Fruit fly (Drosophila melanogaster): ENCODE data around the gene EndoA.
A peak's percentile ranks its signal among the peaks of the same experiment; 100 is the strongest.

The EndoA gene

DNA sequence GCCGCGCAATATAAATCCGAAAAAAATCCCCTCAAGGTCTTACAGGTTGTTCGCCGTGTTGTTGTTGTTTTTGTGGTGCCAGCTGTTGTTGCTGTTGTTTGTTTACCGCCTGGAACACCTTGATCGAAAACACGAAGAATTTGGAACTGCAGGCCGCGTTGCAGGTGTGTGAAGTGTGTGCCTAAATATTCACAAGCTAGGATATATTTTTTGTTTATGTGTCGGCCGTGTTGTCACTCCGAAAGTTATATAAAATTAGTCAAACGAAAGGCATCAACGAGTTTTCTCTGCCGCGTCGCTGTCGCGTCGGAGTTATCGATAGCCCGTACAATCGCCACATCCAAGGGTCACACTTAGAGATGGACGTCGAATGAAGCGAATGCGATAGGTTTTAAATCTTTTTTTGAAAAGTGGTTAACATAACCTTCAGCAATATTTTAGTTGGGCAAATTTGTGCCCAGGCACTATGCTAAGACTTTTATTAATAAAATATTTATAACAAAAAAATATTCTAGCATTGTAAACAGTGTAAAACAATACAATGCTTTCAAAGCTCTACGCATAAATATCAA is 22.0 kb downstream of the EndoA start, which contains the start of gene Mpc1 (continued):
- TF ChIP-seq dysf (GFP tag; IDR thresholded peaks at IDR 0.05) (no peak), Dbx (GFP tag; IDR thresholded peaks at IDR 0.05) (no peak), Ada2b (GFP tag; IDR thresholded peaks at IDR 0.05) (no peak), CG31441 (GFP tag; IDR thresholded peaks at IDR 0.05) (no peak), cwo (GFP tag; optimal IDR thresholded peaks at IDR 0.05) (no peak), Sin3A (optimal IDR thresholded peaks at IDR 0.05) (peak; percentile 12), dan (GFP tag; IDR thresholded peaks at IDR 0.05) (no peak), caup (GFP tag; optimal IDR thresholded peaks at IDR 0.05; ENCODE audit: severe bottlenecking) (no peak)

- TF ChIP-seq CG2678 (tag; optimal IDR thresholded peaks at IDR 0.05) = peak; percentile 23
- peak; percentile 47 for TF ChIP-seq salm (tag; optimal IDR thresholded peaks at IDR 0.05)
- TF ChIP-seq CG33557 (GFP tag; optimal IDR thresholded peaks at IDR 0.05) = peak; percentile 62
- peak; percentile 72 for TF ChIP-seq Deaf1 (tag; optimal IDR thresholded peaks at IDR 0.05)
- TF ChIP-seq CG18262 (tag; optimal IDR thresholded peaks at IDR 0.05) = peak; percentile 29
- TF ChIP-seq Ada2b (GFP tag; IDR thresholded peaks at IDR 0.05) = peak; percentile 40; the same call in 1 of the 2 replicates
- TF ChIP-seq cad (GFP tag; optimal IDR thresholded peaks at IDR 0.05) = no peak
- peak; percentile 83 for TF ChIP-seq CG11456 (GFP tag; IDR thresholded peaks at IDR 0.05)
- TF ChIP-seq CG3407 (GFP tag; optimal IDR thresholded peaks at IDR 0.05) = peak; percentile 79
- TF ChIP-seq Gsc (GFP tag; IDR thresholded peaks at IDR 0.05) = no peak
- peak; percentile 39 for TF ChIP-seq abd-A (tag; optimal IDR thresholded peaks at IDR 0.05)
- TF ChIP-seq Hr39 (optimal IDR thresholded peaks at IDR 0.05) = no peak
- TF ChIP-seq NC2α (GFP tag; optimal IDR thresholded peaks at IDR 0.05) = peak; percentile 50
- peak; percentile 53; the same call in 1 of the 2 replicates for TF ChIP-seq wdn (GFP tag; IDR thresholded peaks at IDR 0.05)
- no peak for TF ChIP-seq btn (GFP tag; optimal IDR thresholded peaks at IDR 0.05)
- TF ChIP-seq CG4707 (GFP tag; optimal IDR thresholded peaks at IDR 0.05) = peak; percentile 64
- no peak for TF ChIP-seq crol (GFP tag; IDR thresholded peaks at IDR 0.05)
- TF ChIP-seq pb (GFP tag; optimal IDR thresholded peaks at IDR 0.05) = peak; percentile 81
- TF ChIP-seq H15 (GFP tag; IDR thresholded peaks at IDR 0.05) = peak; percentile 53; the same call in 1 of the 3 replicates
- TF ChIP-seq CG3065 (GFP tag; optimal IDR thresholded peaks at IDR 0.05) = peak; percentile 2
- peak; percentile 93 for TF ChIP-seq Hr3 (GFP tag; optimal IDR thresholded peaks at IDR 0.05)
- peak; percentile 80 for TF ChIP-seq fd64A (GFP tag; optimal IDR thresholded peaks at IDR 0.05)
- 0 out of 3 replicates have a peak, but pooled peaks have one; percentile 55 for TF ChIP-seq z (GFP tag; IDR thresholded peaks at IDR 0.05)
- TF ChIP-seq pan (optimal IDR thresholded peaks at IDR 0.05) = no peak
- peak in 1 of 2 experiments; percentile 40 for TF ChIP-seq pan (GFP tag; optimal IDR thresholded peaks at IDR 0.05 in 1 of 2, IDR thresholded peaks at IDR 0.05 in 1 of 2)
- TF ChIP-seq gfzf (GFP tag; optimal IDR thresholded peaks at IDR 0.05) = peak; percentile 1
- TF ChIP-seq CG12104 (GFP tag; optimal IDR thresholded peaks at IDR 0.05) = peak; percentile 65
- TF ChIP-seq crp (GFP tag; optimal IDR thresholded peaks at IDR 0.05) = no peak
- peak; percentile 41 for TF ChIP-seq ssp (GFP tag; IDR thresholded peaks at IDR 0.05)
- peak; percentile 30 for TF ChIP-seq CG10431 (GFP tag; optimal IDR thresholded peaks at IDR 0.05)
- no peak for TF ChIP-seq ham (GFP tag; IDR thresholded peaks at IDR 0.05)
- peak; percentile 36 for TF ChIP-seq Spps (tag; optimal IDR thresholded peaks at IDR 0.05)
- peak; percentile 71 for TF ChIP-seq BtbVII (GFP tag; optimal IDR thresholded peaks at IDR 0.05)
- peak; percentile 82 for TF ChIP-seq CG2116 (GFP tag; optimal IDR thresholded peaks at IDR 0.05)
- TF ChIP-seq emc (GFP tag; optimal IDR thresholded peaks at IDR 0.05) = no peak
- TF ChIP-seq lilli (GFP tag; optimal IDR thresholded peaks at IDR 0.05) = no peak
- TF ChIP-seq CkIIα-i1 (GFP tag; IDR thresholded peaks at IDR 0.05) = no peak
- no peak for TF ChIP-seq Sin3A (optimal IDR thresholded peaks at IDR 0.05)
- TF ChIP-seq Dip2 (GFP tag; IDR thresholded peaks at IDR 0.05) = no peak
- TF ChIP-seq PHDP (tag; optimal IDR thresholded peaks at IDR 0.05) = peak; percentile 52
- TF ChIP-seq CG9932 (GFP tag; IDR thresholded peaks at IDR 0.05) = peak; percentile 62
- TF ChIP-seq kay (GFP tag; optimal IDR thresholded peaks at IDR 0.05) = no peak
- peak; percentile 61 for TF ChIP-seq en (GFP tag; optimal IDR thresholded peaks at IDR 0.05)
Measured at dm6 chr3R:18928918-18929705, 22.7 kb downstream of the EndoA start, which contains the start of gene CG42613. TSS of gene CG42613 (plus strand) at chr3R:18929196.

Data from whole organism, embryonic.